Fruit fly (Drosophila melanogaster) whole organism, prepupa: ENCODE measurements around the gene CG32152.

Experiments
- CG10631 ChIP-seq: fragments of 200-800 bp; sonication (Bioruptor generic); optimal IDR thresholded peaks from 2 replicates; lab custom pipeline; 2016; ENCODE audit warnings: missing biosample characterization, missing genetic modification characterization
- CG10669 ChIP-seq: fragments of 200-800 bp; sonication (Bioruptor generic); optimal IDR thresholded peaks from 3 replicates; lab custom pipeline; 2018; ENCODE audit warnings: missing biosample characterization, mild to moderate bottlenecking, missing genetic modification characterization, moderate library complexity
- CG11294 ChIP-seq: fragments of 200-800 bp; sonication (Bioruptor generic); IDR thresholded peaks from 2 replicates; pipeline ENCODE4 v1.3.6; 2022; ENCODE audit warnings: missing biosample characterization, missing genetic modification characterization
- CG11762 ChIP-seq: fragments of 200-800 bp; sonication (Bioruptor generic); optimal IDR thresholded peaks from 3 replicates; lab custom pipeline; 2016; ENCODE audit warnings: missing biosample characterization, missing genetic modification characterization; ENCODE audit not compliant: insufficient read depth
- CG11902 ChIP-seq: fragments of 200-800 bp; sonication (Bioruptor generic); optimal IDR thresholded peaks from 3 replicates; lab custom pipeline; 2016; ENCODE audit warnings: missing biosample characterization, missing genetic modification characterization
- CG1621 ChIP-seq: fragments of 200-800 bp; sonication (Bioruptor generic); optimal IDR thresholded peaks from 3 replicates; lab custom pipeline; 2018; ENCODE audit warnings: missing biosample characterization, mild to moderate bottlenecking, missing genetic modification characterization
- CG3032 ChIP-seq: fragments of 200-800 bp; optimal IDR thresholded peaks from 2 replicates; lab custom pipeline; 2019; ENCODE audit warnings: missing biosample characterization, mild to moderate bottlenecking, missing genetic modification characterization, moderate library complexity
- CG31627 ChIP-seq: fragments of 200-800 bp; sonication (Bioruptor generic); optimal IDR thresholded peaks from 3 replicates; lab custom pipeline; 2016; ENCODE audit warnings: missing biosample characterization, missing genetic modification characterization
- CG32006 ChIP-seq: fragments of 200-800 bp; sonication (Bioruptor generic); optimal IDR thresholded peaks from 3 replicates; lab custom pipeline; 2017; ENCODE audit warnings: missing biosample characterization, mild to moderate bottlenecking, missing genetic modification characterization
- CG34406 ChIP-seq: fragments of 200-800 bp; sonication (Bioruptor generic); optimal IDR thresholded peaks from 3 replicates; lab custom pipeline; 2016; ENCODE audit warnings: missing biosample characterization, missing genetic modification characterization
- CG3919 ChIP-seq: fragments of 200-800 bp; sonication (Bioruptor generic); optimal IDR thresholded peaks from 3 replicates; lab custom pipeline; 2016; ENCODE audit warnings: missing biosample characterization, missing genetic modification characterization
- CG4318 ChIP-seq: fragments of 200-800 bp; sonication (Bioruptor generic); optimal IDR thresholded peaks from 3 replicates; lab custom pipeline; 2017; ENCODE audit warnings: missing biosample characterization, mild to moderate bottlenecking, missing genetic modification characterization
- CG6163 ChIP-seq: fragments of 200-800 bp; sonication (Bioruptor generic); IDR thresholded peaks from 3 replicates; pipeline ENCODE4 v1.3.6; 2022; ENCODE audit warnings: missing biosample characterization, missing genetic modification characterization
- CG6276 ChIP-seq: fragments of 200-800 bp; sonication (Bioruptor generic); optimal IDR thresholded peaks from 2 replicates; lab custom pipeline; 2017; ENCODE audit warnings: missing biosample characterization, mild to moderate bottlenecking, missing genetic modification characterization
- CG6792 ChIP-seq: fragments of 200-800 bp; sonication (Bioruptor generic); optimal IDR thresholded peaks from 3 replicates; lab custom pipeline; 2016; ENCODE audit warnings: missing biosample characterization, missing genetic modification characterization
- CG6808 ChIP-seq: fragments of 200-800 bp; sonication (Bioruptor generic); optimal IDR thresholded peaks from 3 replicates; lab custom pipeline; 2017; ENCODE audit warnings: missing biosample characterization, missing genetic modification characterization, mild to moderate bottlenecking, moderate library complexity, missing genetic modification reagents
- CG8119 ChIP-seq: fragments of 200-800 bp; sonication (Bioruptor generic); IDR thresholded peaks from 3 replicates; pipeline ENCODE4 v1.3.6; 2022; ENCODE audit warnings: missing biosample characterization, missing genetic modification characterization
- CG8319 ChIP-seq: fragments of 200-800 bp; sonication (Bioruptor generic); optimal IDR thresholded peaks from 3 replicates; lab custom pipeline; 2016; ENCODE audit warnings: missing biosample characterization, missing genetic modification characterization
- CG9139 ChIP-seq: fragments of 200-800 bp; sonication (Bioruptor generic); optimal IDR thresholded peaks from 3 replicates; lab custom pipeline; 2017; ENCODE audit warnings: missing biosample characterization, mild to moderate bottlenecking, missing genetic modification characterization
- Eip75B ChIP-seq: fragments of 200-800 bp; sonication (Bioruptor generic); optimal IDR thresholded peaks from 3 replicates; lab custom pipeline; 2016; ENCODE audit warnings: missing biosample characterization, missing genetic modification characterization
- Eip78C ChIP-seq: fragments of 200-800 bp; sonication (Bioruptor generic); peaks from one replicate; lab custom pipeline; 2016; ENCODE audit warnings: missing biosample characterization, missing genetic modification characterization
- Eip93F ChIP-seq: fragments of 200-800 bp; sonication (Bioruptor generic); optimal IDR thresholded peaks from 2 replicates; lab custom pipeline; 2016; ENCODE audit warnings: missing biosample characterization, mild to moderate bottlenecking, missing genetic modification characterization
- Ets21C ChIP-seq: fragments of 200-800 bp; sonication (Bioruptor generic); optimal IDR thresholded peaks from 3 replicates; lab custom pipeline; 2016; ENCODE audit warnings: missing biosample characterization, missing genetic modification characterization
- Ets96B ChIP-seq: fragments of 200-800 bp; optimal IDR thresholded peaks from 2 replicates; lab custom pipeline; 2019; ENCODE audit warnings: missing biosample characterization, mild to moderate bottlenecking, missing genetic modification characterization, moderate library complexity
- Hr38 ChIP-seq: sonication (Bioruptor generic); optimal IDR thresholded peaks from 2 replicates; lab custom pipeline; 2016; ENCODE audit warnings: missing biosample characterization, missing genetic modification characterization
- Hr39 ChIP-seq: fragments of 200-800 bp; sonication (Bioruptor generic); optimal IDR thresholded peaks from 2 replicates; lab custom pipeline; 2016; ENCODE audit warnings: missing biosample characterization, missing genetic modification characterization
- Hr4 ChIP-seq: fragments of 200-800 bp; sonication (Bioruptor generic); optimal IDR thresholded peaks from 3 replicates; lab custom pipeline; 2016; ENCODE audit warnings: missing biosample characterization, missing genetic modification characterization
- Lpt ChIP-seq: fragments of 200-800 bp; sonication (Bioruptor generic); optimal IDR thresholded peaks from 3 replicates; lab custom pipeline; 2016; ENCODE audit warnings: missing biosample characterization, missing genetic modification characterization
- Met ChIP-seq: fragments of 200-800 bp; sonication (Bioruptor generic); optimal IDR thresholded peaks from 3 replicates; lab custom pipeline; 2016; ENCODE audit warnings: missing biosample characterization, missing genetic modification characterization
- OdsH ChIP-seq: fragments of 200-800 bp; sonication (Bioruptor generic); optimal IDR thresholded peaks from 3 replicates; lab custom pipeline; 2016; ENCODE audit warnings: missing biosample characterization, missing genetic modification characterization
- Smox ChIP-seq: fragments of 200-800 bp; sonication (Bioruptor generic); optimal IDR thresholded peaks from 3 replicates; lab custom pipeline; 2016; ENCODE audit warnings: missing biosample characterization, missing genetic modification characterization
- Sox14 ChIP-seq: fragments of 200-800 bp; sonication (Bioruptor generic); optimal IDR thresholded peaks from 3 replicates; lab custom pipeline; 2016; ENCODE audit warnings: missing biosample characterization, missing genetic modification characterization
- achi ChIP-seq: fragments of 200-800 bp; sonication (Bioruptor generic); optimal IDR thresholded peaks from 3 replicates; lab custom pipeline; 2016; ENCODE audit warnings: missing biosample characterization, missing genetic modification characterization
- acj6 ChIP-seq: fragments of 200-800 bp; sonication (Bioruptor generic); optimal IDR thresholded peaks from 3 replicates; lab custom pipeline; 2016; ENCODE audit warnings: missing biosample characterization, missing genetic modification characterization
- dac ChIP-seq: fragments of 200-800 bp; sonication (Bioruptor generic); optimal IDR thresholded peaks from 2 replicates; lab custom pipeline; 2017; ENCODE audit warnings: missing biosample characterization, mild to moderate bottlenecking, missing genetic modification characterization
- eg ChIP-seq: fragments of 200-800 bp; sonication (Bioruptor generic); IDR thresholded peaks from 3 replicates; pipeline ENCODE4 v1.3.6; 2022; ENCODE audit warnings: missing biosample characterization, missing genetic modification characterization
- esn ChIP-seq: fragments of 200-800 bp; sonication (Bioruptor generic); optimal IDR thresholded peaks from 2 replicates; lab custom pipeline; 2016; ENCODE audit warnings: missing biosample characterization, mild to moderate bottlenecking, missing genetic modification characterization, moderate library complexity
- fd59A ChIP-seq: fragments of 200-800 bp; sonication (Bioruptor generic); optimal IDR thresholded peaks from 2 replicates; lab custom pipeline; 2017; ENCODE audit warnings: missing biosample characterization, mild to moderate bottlenecking, missing genetic modification characterization, missing genetic modification reagents
- fkh ChIP-seq: fragments of 200-800 bp; sonication (Bioruptor generic); optimal IDR thresholded peaks from 3 replicates; lab custom pipeline; 2017; ENCODE audit warnings: missing biosample characterization, mild to moderate bottlenecking, missing genetic modification characterization, moderate library complexity
- lz ChIP-seq: fragments of 200-800 bp; sonication (Bioruptor generic); optimal IDR thresholded peaks from 3 replicates; lab custom pipeline; 2016; ENCODE audit warnings: missing biosample characterization, missing genetic modification characterization
- net ChIP-seq: fragments of 200-800 bp; sonication (Bioruptor generic); optimal IDR thresholded peaks from 3 replicates; lab custom pipeline; 2016; ENCODE audit warnings: missing biosample characterization, missing genetic modification characterization
- pdm3 ChIP-seq: fragments of 200-800 bp; sonication (Bioruptor generic); optimal IDR thresholded peaks from 3 replicates; lab custom pipeline; 2016; ENCODE audit warnings: missing biosample characterization, missing genetic modification characterization
- salr ChIP-seq, 2 experiments: fragments of 200-800 bp; sonication (Bioruptor generic); optimal IDR thresholded peaks; 3 replicates each; lab custom pipeline; 2016 to 2018; ENCODE audit warnings: missing biosample characterization in 2 of 2, missing genetic modification characterization in 2 of 2, mild to moderate bottlenecking in 1 of 2
- spab ChIP-seq: fragments of 200-800 bp; sonication (Bioruptor generic); optimal IDR thresholded peaks from 2 replicates; lab custom pipeline; 2017; ENCODE audit warnings: missing biosample characterization, mild to moderate bottlenecking, missing genetic modification characterization, missing genetic modification reagents
- ss ChIP-seq, 2 experiments: fragments of 200-800 bp; sonication (Bioruptor generic); optimal IDR thresholded peaks; 2 replicates in 1 of 2; 3 replicates in 1 of 2; lab custom pipeline; 2017 to 2018; ENCODE audit warnings: mild to moderate bottlenecking in 2 of 2, missing biosample characterization in 2 of 2, missing genetic modification characterization in 2 of 2, moderate library complexity in 1 of 2
- svp ChIP-seq: fragments of 200-800 bp; sonication (Bioruptor generic); peaks from one replicate; lab custom pipeline; 2016; ENCODE audit warnings: missing biosample characterization, missing genetic modification characterization
- vri ChIP-seq: fragments of 200-800 bp; sonication (Bioruptor generic); optimal IDR thresholded peaks from 3 replicates; lab custom pipeline; 2016; ENCODE audit warnings: missing biosample characterization, mild to moderate bottlenecking, missing genetic modification characterization

Gene CG32152

dm6 chr3L:16150161-16150538, 6.3 kb upstream of the CG32152 start:
- TF ChIP-seq Hr38 (GFP tag; lab: Kevin White, UChicago), result no peak
- TF ChIP-seq vri, result peak; percentile 57
- TF ChIP-seq CG11294 (GFP tag; lab: Robert Waterston, UW), result 0 out of 2 replicates have a peak, but pooled peaks have one; percentile 5
- peak; percentile 59 for TF ChIP-seq fkh (GFP tag; lab: Kevin White, UChicago)
- peak; percentile 15 for TF ChIP-seq Eip78C (GFP tag; lab: Kevin White, UChicago)
- 0 out of 3 replicates have a peak, but pooled peaks have one; percentile 33 for TF ChIP-seq CG6163 (GFP tag; lab: Robert Waterston, UW)

dm6 chr3L:16149418-16150160, 5.8 kb upstream of the CG32152 start:
- TF ChIP-seq CG6276 (GFP tag; lab: Kevin White, UChicago), result no peak
- TF ChIP-seq salr (GFP tag; optimal IDR thresholded peaks at IDR 0.05; lab: Kevin White, UChicago), result peak in 1 of 2 experiments; percentile 16
- TF ChIP-seq CG4318 (GFP tag; lab: Kevin White, UChicago), result peak; percentile 1
- TF ChIP-seq CG6163 (GFP tag; lab: Robert Waterston, UW), result no peak
- TF ChIP-seq svp (GFP tag; lab: Kevin White, UChicago), result peak; percentile 80
- TF ChIP-seq net (GFP tag; lab: Kevin White, UChicago), result peak; percentile 32
- TF ChIP-seq CG1621 (tag; lab: Kevin White, UChicago), result peak; percentile 56
- TF ChIP-seq Smox (GFP tag; lab: Kevin White, UChicago), result no peak
- TF ChIP-seq fkh (GFP tag; lab: Kevin White, UChicago), result peak; percentile 46
- TF ChIP-seq CG34406 (GFP tag; lab: Kevin White, UChicago), result peak; percentile 24
- TF ChIP-seq lz, result peak; percentile 43
- TF ChIP-seq CG8319 (GFP tag; lab: Kevin White, UChicago), result peak; percentile 25
- TF ChIP-seq ss (GFP tag; optimal IDR thresholded peaks at IDR 0.05; lab: Kevin White, UChicago), result peak; percentile 1 to 15
- TF ChIP-seq CG6808 (GFP tag; lab: Kevin White, UChicago), result peak; percentile 43
- peak; percentile 83 for TF ChIP-seq Eip78C (GFP tag; lab: Kevin White, UChicago)
- peak; percentile 0 for TF ChIP-seq CG3032
- peak; percentile 42 for TF ChIP-seq Eip75B (GFP tag; lab: Kevin White, UChicago)
- peak; percentile 58 for TF ChIP-seq Eip93F
- TF ChIP-seq eg (GFP tag; lab: Robert Waterston, UW), result 0 out of 3 replicates have a peak, but pooled peaks have one; percentile 39
- peak; percentile 23 for TF ChIP-seq Hr39 (GFP tag; lab: Kevin White, UChicago)
- TF ChIP-seq esn (GFP tag; lab: Kevin White, UChicago), result peak; percentile 23
- TF ChIP-seq CG11294 (GFP tag; lab: Robert Waterston, UW), result peak; percentile 5; the same call in 1 of the 2 replicates
- peak; percentile 24 for TF ChIP-seq OdsH (GFP tag; lab: Kevin White, UChicago)
- peak; percentile 23 for TF ChIP-seq Sox14 (GFP tag; lab: Kevin White, UChicago)
- peak; percentile 37 for TF ChIP-seq CG11762
- peak; percentile 34 for TF ChIP-seq acj6 (GFP tag; lab: Kevin White, UChicago)
- no peak for TF ChIP-seq Lpt (GFP tag; lab: Kevin White, UChicago)
- TF ChIP-seq CG32006 (GFP tag; lab: Kevin White, UChicago), result peak; percentile 52
- TF ChIP-seq CG8119 (GFP tag; lab: Robert Waterston, UW), result no peak
- TF ChIP-seq vri, result peak; percentile 46
- TF ChIP-seq spab, result no peak
- TF ChIP-seq CG9139 (GFP tag; lab: Kevin White, UChicago), result no peak
- TF ChIP-seq CG3919 (GFP tag; lab: Kevin White, UChicago), result peak; percentile 36
- peak; percentile 31 for TF ChIP-seq CG11902
- TF ChIP-seq Ets96B (tag; lab: Kevin White, UChicago), result peak; percentile 22
- TF ChIP-seq Met (GFP tag; lab: Kevin White, UChicago), result peak; percentile 27
- TF ChIP-seq CG31627 (GFP tag; lab: Kevin White, UChicago), result no peak
- peak; percentile 45 for TF ChIP-seq Hr4 (GFP tag; lab: Kevin White, UChicago)
- TF ChIP-seq achi (GFP tag; lab: Kevin White, UChicago), result peak; percentile 8
- peak; percentile 17 for TF ChIP-seq CG6792 (GFP tag; lab: Kevin White, UChicago)
- TF ChIP-seq Ets21C (GFP tag; lab: Kevin White, UChicago), result peak; percentile 14
- peak; percentile 24 for TF ChIP-seq CG10669 (GFP tag; lab: Kevin White, UChicago)
- TF ChIP-seq fd59A, result peak; percentile 30
- TF ChIP-seq pdm3, result peak; percentile 47
- TF ChIP-seq CG10631 (GFP tag; lab: Kevin White, UChicago), result peak; percentile 24
- TF ChIP-seq dac (GFP tag; lab: Kevin White, UChicago), result no peak
- no peak for TF ChIP-seq Hr38 (GFP tag; lab: Kevin White, UChicago)
